Worm (Caenorhabditis elegans) whole organism, early embryonic: ENCODE data around the gene F25H9.2.

Experiments used
- B0310.2 ChIP-seq: sonication (generic microtip); optimal IDR thresholded peaks from 2 replicates; lab custom pipeline; 2016; ENCODE audit warnings: mild to moderate bottlenecking, missing genetic modification characterization, missing compliant biosample characterization
- F13C5.2 ChIP-seq: sonication (generic microtip); optimal IDR thresholded peaks from 2 replicates; lab custom pipeline; 2017; ENCODE audit warnings: mild to moderate bottlenecking, missing genetic modification characterization, inconsistent platforms, missing compliant biosample characterization
- aly-1 ChIP-seq: sonication (generic microtip); optimal IDR thresholded peaks from 2 replicates; lab custom pipeline; 2016; ENCODE audit warnings: missing genetic modification characterization, missing compliant biosample characterization
- ama-1 ChIP-seq: fragments of 150-350 bp; optimal IDR thresholded peaks from 2 replicates; lab custom pipeline; 2014
- ceh-13 ChIP-seq: fragments of 200-800 bp; sonication (Bioruptor generic); optimal IDR thresholded peaks from 2 replicates; lab custom pipeline; 2018; ENCODE audit warnings: mild to moderate bottlenecking, missing genetic modification characterization, missing compliant biosample characterization
- ceh-36 ChIP-seq: sonication (generic microtip); optimal IDR thresholded peaks from 2 replicates; lab custom pipeline; 2016; ENCODE audit warnings: missing genetic modification characterization, inconsistent platforms, missing compliant biosample characterization
- ets-7 ChIP-seq: sonication (generic microtip); optimal IDR thresholded peaks from 2 replicates; lab custom pipeline; 2016; ENCODE audit warnings: missing genotype, missing genetic modification characterization, missing compliant biosample characterization
- flt-1 ChIP-seq: fragments of 200-800 bp; sonication (Bioruptor generic); IDR thresholded peaks from 2 replicates; pipeline ENCODE4 v1.3.6; 2022; ENCODE audit warnings: missing genetic modification characterization, missing compliant biosample characterization
- hmbx-1 ChIP-seq: sonication (generic microtip); optimal IDR thresholded peaks from 2 replicates; lab custom pipeline; 2016; ENCODE audit warnings: mild to moderate bottlenecking, missing genetic modification characterization, missing compliant biosample characterization
- hmg-4 ChIP-seq: fragments of 200-800 bp; sonication (Bioruptor generic); optimal IDR thresholded peaks from 2 replicates; lab custom pipeline; 2018; ENCODE audit warnings: mild to moderate bottlenecking, missing genetic modification characterization, missing compliant biosample characterization
- hnd-1 ChIP-seq: sonication (generic microtip); optimal IDR thresholded peaks from 2 replicates; lab custom pipeline; 2016; ENCODE audit warnings: missing genetic modification characterization, missing compliant biosample characterization
- pes-1 ChIP-seq: fragments of 200-800 bp; sonication (Bioruptor generic); IDR thresholded peaks from 2 replicates; pipeline ENCODE4 v1.3.6; 2022; ENCODE audit warnings: missing genetic modification reagents, missing genetic modification characterization, missing compliant biosample characterization
- scrt-1 ChIP-seq: fragments of 200-800 bp; sonication (Bioruptor generic); IDR thresholded peaks from 2 replicates; pipeline ENCODE4 v1.3.6; 2022; ENCODE audit warnings: missing genetic modification characterization, missing compliant biosample characterization
- sea-1 ChIP-seq: fragments of 200-800 bp; sonication (Bioruptor generic); conservative IDR thresholded peaks from 2 replicates; pipeline ENCODE4 v1.3.6; 2022; ENCODE audit warnings: missing genetic modification characterization, missing compliant biosample characterization
- tbx-11 ChIP-seq: fragments of 200-800 bp; sonication (Bioruptor generic); IDR thresholded peaks from 2 replicates; pipeline ENCODE4 v1.3.6; 2022; ENCODE audit warnings: missing genetic modification characterization, missing compliant biosample characterization
- tbx-37 ChIP-seq: fragments of 200-800 bp; sonication (Bioruptor generic); conservative IDR thresholded peaks from 2 replicates; pipeline ENCODE4 v1.3.6; 2022; ENCODE audit warnings: missing genetic modification reagents, missing genetic modification characterization, missing compliant biosample characterization
- tra-4 ChIP-seq: sonication (generic microtip); optimal IDR thresholded peaks from 2 replicates; lab custom pipeline; 2017; ENCODE audit warnings: missing genetic modification characterization, missing compliant biosample characterization

The F25H9.2 gene

ce11 chrV:13453334-13453733, 4.5 kb upstream of the F25H9.2 start, which contains the start of gene lurp-2:
Gene lurp-2, plus strand, starts transcription at chrV:13453634.
- no peak for TF ChIP-seq tra-4 (tag; lab: Kevin White, UChicago)
- no peak for TF ChIP-seq ceh-13
- TF ChIP-seq tbx-37 (GFP tag; lab: Robert Waterston, UW), result no peak
- TF ChIP-seq scrt-1 (GFP tag; lab: Robert Waterston, UW), result no peak
- TF ChIP-seq hmbx-1 (tag; lab: Kevin White, UChicago), result no peak
- no peak for TF ChIP-seq hmg-4 (GFP tag; lab: Kevin White, UChicago)
- TF ChIP-seq ceh-36 (tag; lab: Kevin White, UChicago), result no peak
- TF ChIP-seq aly-1, result no peak
- TF ChIP-seq ama-1 (lab: Kevin White, UChicago), result no peak
- no peak for TF ChIP-seq pes-1 (GFP tag; lab: Robert Waterston, UW)
- TF ChIP-seq B0310.2 (tag; lab: Kevin White, UChicago), result no peak
- TF ChIP-seq ets-7, result no peak
- TF ChIP-seq tbx-11 (GFP tag; lab: Robert Waterston, UW), result no peak

ce11 chrV:13455448-13455847, 2.4 kb upstream of the F25H9.2 start, which contains the start of gene lurp-3:
Gene lurp-3, plus strand, starts transcription at chrV:13455748.
- TF ChIP-seq tbx-37 (GFP tag; lab: Robert Waterston, UW) (no peak), ama-1 (lab: Kevin White, UChicago) (no peak), hnd-1 (no peak), hmbx-1 (tag; lab: Kevin White, UChicago) (no peak), pes-1 (GFP tag; lab: Robert Waterston, UW) (no peak)

- TF ChIP-seq F13C5.2 (tag; lab: Kevin White, UChicago) (peak; percentile 30), tbx-37 (GFP tag; lab: Robert Waterston, UW) (no peak), sea-1 (GFP tag; lab: Robert Waterston, UW) (no peak), flt-1 (GFP tag; lab: Robert Waterston, UW) (no peak), pes-1 (GFP tag; lab: Robert Waterston, UW) (no peak), ama-1 (lab: Kevin White, UChicago) (no peak)
Observed at ce11 chrV:13459323-13459722, 1.4 kb downstream of the F25H9.2 start, which contains the start of gene bath-39. Gene bath-39, plus strand, starts transcription at chrV:13459459.

ce11 chrV:13462974-13463373, 5.1 kb downstream of the F25H9.2 start, which contains the start of gene frm-10:
Gene frm-10, plus strand, starts transcription at chrV:13463207.
- TF ChIP-seq ceh-36 (tag; lab: Kevin White, UChicago), result no peak
- TF ChIP-seq tbx-11 (GFP tag; lab: Robert Waterston, UW), result no peak
- TF ChIP-seq hnd-1, result no peak
- no peak for TF ChIP-seq ama-1 (lab: Kevin White, UChicago)

- TF ChIP-seq hnd-1 (no peak), B0310.2 (tag; lab: Kevin White, UChicago) (no peak), ceh-36 (tag; lab: Kevin White, UChicago) (no peak), sea-1 (GFP tag; lab: Robert Waterston, UW) (no peak), tbx-37 (GFP tag; lab: Robert Waterston, UW) (no peak)
Observed at ce11 chrV:13464123-13464522, 6.2 kb downstream of the F25H9.2 start.

ce11 chrV:13468190-13468765, 10.4 kb downstream of the F25H9.2 start, which contains the start of the genes F25H9.6 and F25H9.7:
Gene F25H9.6, minus strand, starts transcription at chrV:13468361.
Gene F25H9.7, plus strand, starts transcription at chrV:13468376.
- TF ChIP-seq tbx-37 (GFP tag; lab: Robert Waterston, UW) (peak; percentile 89), F13C5.2 (tag; lab: Kevin White, UChicago) (peak; percentile 64), ama-1 (lab: Kevin White, UChicago) (no peak), scrt-1 (GFP tag; lab: Robert Waterston, UW) (0 out of 2 replicates have a peak, but pooled peaks have one; percentile 32), ceh-13 (no peak), B0310.2 (tag; lab: Kevin White, UChicago) (no peak), ets-7 (peak; percentile 37), pes-1 (GFP tag; lab: Robert Waterston, UW) (peak; percentile 72), flt-1 (GFP tag; lab: Robert Waterston, UW) (peak; percentile 58), hmg-4 (GFP tag; lab: Kevin White, UChicago) (no peak), tbx-11 (GFP tag; lab: Robert Waterston, UW) (0 out of 2 replicates have a peak, but pooled peaks have one; percentile 17), hnd-1 (peak; percentile 7)

ce11 chrV:13472062-13472461, 14.2 kb downstream of the F25H9.2 start:
- TF ChIP-seq tbx-11 (GFP tag; lab: Robert Waterston, UW), result no peak
- TF ChIP-seq ceh-36 (tag; lab: Kevin White, UChicago), result no peak
- no peak for TF ChIP-seq hmbx-1 (tag; lab: Kevin White, UChicago)
- no peak for TF ChIP-seq flt-1 (GFP tag; lab: Robert Waterston, UW)
- TF ChIP-seq sea-1 (GFP tag; lab: Robert Waterston, UW), result no peak
- no peak for TF ChIP-seq ceh-13
- TF ChIP-seq pes-1 (GFP tag; lab: Robert Waterston, UW), result no peak
- TF ChIP-seq B0310.2 (tag; lab: Kevin White, UChicago), result no peak
- TF ChIP-seq F13C5.2 (tag; lab: Kevin White, UChicago), result no peak
- TF ChIP-seq aly-1, result no peak
- no peak for TF ChIP-seq ama-1 (lab: Kevin White, UChicago)
- no peak for TF ChIP-seq tra-4 (tag; lab: Kevin White, UChicago)
- no peak for TF ChIP-seq scrt-1 (GFP tag; lab: Robert Waterston, UW)
- no peak for TF ChIP-seq tbx-37 (GFP tag; lab: Robert Waterston, UW)
- TF ChIP-seq ets-7, result no peak
- TF ChIP-seq hnd-1, result no peak
- no peak for TF ChIP-seq hmg-4 (GFP tag; lab: Kevin White, UChicago)
